Worm (Caenorhabditis elegans) whole organism, L1 larva: ENCODE measurements around the gene F47B7.4.

Experiments
- C16A3.4 ChIP-seq: fragments of 150-350 bp; optimal IDR thresholded peaks from 2 replicates; lab custom pipeline; 2014; ENCODE audit warnings: missing biosample characterization, missing genetic modification characterization
- aha-1 ChIP-seq: fragments of 150-350 bp; optimal IDR thresholded peaks from 2 replicates; lab custom pipeline; 2014; ENCODE audit warnings: missing biosample characterization, missing genetic modification characterization
- alr-1 ChIP-seq: fragments of 200-800 bp; sonication (Bioruptor generic); optimal IDR thresholded peaks from 2 replicates; lab custom pipeline; 2018; ENCODE audit warnings: borderline replicate concordance, mild to moderate bottlenecking, missing genetic modification characterization, missing compliant biosample characterization
- ama-1 ChIP-seq: fragments of 150-350 bp; optimal IDR thresholded peaks from 2 replicates; lab custom pipeline; 2014
- ceh-63 ChIP-seq: fragments of 200-800 bp; sonication (Bioruptor generic); optimal IDR thresholded peaks from 2 replicates; lab custom pipeline; 2018; ENCODE audit warnings: mild to moderate bottlenecking, missing genetic modification characterization, missing compliant biosample characterization
- ceh-82 ChIP-seq, 3 experiments: fragments of 150-350 bp in 1 of 3; sonication (generic microtip) in 2 of 3; optimal IDR thresholded peaks; 2 replicates each; lab custom pipeline; 2014 to 2017; ENCODE audit warnings: missing biosample characterization in 3 of 3, missing genetic modification characterization in 3 of 3
- efl-1 ChIP-seq, 4 experiments: fragments of 150-350 bp; optimal IDR thresholded peaks in 3 of 4; peaks in 1 of 4; 1 replicate in 1 of 4; 2 replicates in 3 of 4; lab custom pipeline; 2014; ENCODE audit warnings: missing biosample characterization in 2 of 4, missing genetic modification characterization in 2 of 4, missing genetic modification reagents in 2 of 4
- efl-3 ChIP-seq: fragments of 200-800 bp; sonication (Bioruptor generic); optimal IDR thresholded peaks from 2 replicates; lab custom pipeline; 2018; ENCODE audit warnings: mild to moderate bottlenecking, missing genetic modification characterization, missing compliant biosample characterization
- egl-13 ChIP-seq: sonication (generic microtip); optimal IDR thresholded peaks from 2 replicates; lab custom pipeline; 2016; ENCODE audit warnings: missing genotype, missing genetic modification reagents, missing genetic modification characterization, missing compliant biosample characterization
- egl-27 ChIP-seq, 2 experiments: fragments of 150-350 bp in 1 of 2; sonication (generic microtip); optimal IDR thresholded peaks; 3 replicates each; lab custom pipeline; 2017 to 2018; ENCODE audit warnings: missing biosample characterization in 2 of 2, missing genetic modification characterization in 2 of 2, missing genetic modification reagents in 2 of 2
- elt-2 ChIP-seq: sonication (generic microtip); optimal IDR thresholded peaks from 2 replicates; lab custom pipeline; 2016; ENCODE audit warnings: missing genetic modification characterization, mild to moderate bottlenecking, inconsistent platforms, missing compliant biosample characterization, missing genetic modification reagents
- elt-3 ChIP-seq, 6 experiments: fragments of 150-350 bp in 1 of 6; sonication (generic microtip); optimal IDR thresholded peaks; 2 replicates each; lab custom pipeline; 2017 to 2018; ENCODE audit warnings: missing biosample characterization in 6 of 6, missing genetic modification characterization in 6 of 6, inconsistent platforms in 1 of 6
- fkh-10 ChIP-seq: sonication (generic microtip); optimal IDR thresholded peaks from 2 replicates; lab custom pipeline; 2017; ENCODE audit warnings: missing biosample characterization, missing genetic modification reagents, missing genetic modification characterization
- grh-1 ChIP-seq: fragments of 200-800 bp; sonication (Bioruptor generic); IDR thresholded peaks from 2 replicates; pipeline ENCODE4 v1.3.6; 2022; ENCODE audit warnings: missing genetic modification reagents, missing genetic modification characterization, missing compliant biosample characterization
- hlh-17 ChIP-seq: fragments of 200-800 bp; sonication (Bioruptor generic); optimal IDR thresholded peaks from 2 replicates; lab custom pipeline; 2018; ENCODE audit warnings: missing genetic modification characterization, mild to moderate bottlenecking, missing compliant biosample characterization, moderate library complexity, borderline replicate concordance
- irx-1 ChIP-seq: sonication (generic microtip); optimal IDR thresholded peaks from 2 replicates; lab custom pipeline; 2016; ENCODE audit warnings: missing genetic modification characterization, missing compliant biosample characterization
- isw-1 ChIP-seq: fragments of 200-800 bp; sonication (Bioruptor generic); IDR thresholded peaks from 2 replicates; pipeline ENCODE4 v1.3.6; 2022; ENCODE audit warnings: missing genetic modification characterization, missing compliant biosample characterization
- lin-15B ChIP-seq: fragments of 150-350 bp; sonication (generic microtip); optimal IDR thresholded peaks from 3 replicates; lab custom pipeline; 2014; ENCODE audit warnings: missing biosample characterization, missing genetic modification characterization
- lin-35 ChIP-seq, 2 experiments: fragments of 150-350 bp; optimal IDR thresholded peaks; 2 replicates each; lab custom pipeline; 2014; ENCODE audit warnings: missing biosample characterization in 2 of 2, missing genetic modification characterization in 2 of 2, missing genetic modification reagents in 2 of 2
- lir-3 ChIP-seq: sonication (generic microtip); optimal IDR thresholded peaks from 2 replicates; lab custom pipeline; 2016; ENCODE audit warnings: mild to moderate bottlenecking, missing genetic modification characterization, moderate library complexity, missing compliant biosample characterization; ENCODE audit not compliant: poor library complexity
- mab-9 ChIP-seq: fragments of 200-800 bp; sonication (Bioruptor generic); IDR thresholded peaks from 2 replicates; pipeline ENCODE4 v1.3.6; 2022; ENCODE audit warnings: missing genetic modification reagents, missing genetic modification characterization, missing compliant biosample characterization
- mdl-1 ChIP-seq, 2 experiments: fragments of 150-350 bp; optimal IDR thresholded peaks; 2 replicates each; lab custom pipeline; 2014 to 2017; ENCODE audit warnings: missing biosample characterization in 2 of 2, missing genetic modification characterization in 2 of 2, inconsistent platforms in 1 of 2
- mef-2 ChIP-seq: fragments of 150-350 bp; optimal IDR thresholded peaks from 2 replicates; lab custom pipeline; 2014; ENCODE audit warnings: missing biosample characterization, missing genetic modification characterization
- mep-1 ChIP-seq: fragments of 150-350 bp; optimal IDR thresholded peaks from 2 replicates; lab custom pipeline; 2014; ENCODE audit warnings: missing biosample characterization, missing genetic modification characterization
- nhr-12 ChIP-seq: sonication (generic microtip); optimal IDR thresholded peaks from 2 replicates; lab custom pipeline; 2017; ENCODE audit warnings: missing biosample characterization, missing genetic modification characterization
- nhr-28 ChIP-seq: fragments of 150-350 bp; optimal IDR thresholded peaks from 2 replicates; lab custom pipeline; 2014; ENCODE audit warnings: missing biosample characterization, missing genetic modification characterization
- nhr-71 ChIP-seq: sonication (generic microtip); optimal IDR thresholded peaks from 2 replicates; lab custom pipeline; 2016; ENCODE audit warnings: mild to moderate bottlenecking, missing genetic modification characterization, moderate library complexity, missing compliant biosample characterization
- nhr-77 ChIP-seq: fragments of 150-350 bp; optimal IDR thresholded peaks from 2 replicates; lab custom pipeline; 2014; ENCODE audit warnings: missing biosample characterization, missing genetic modification characterization
- pag-3 ChIP-seq: sonication (generic microtip); optimal IDR thresholded peaks from 2 replicates; lab custom pipeline; 2017; ENCODE audit warnings: missing genetic modification characterization, mild to moderate bottlenecking, missing compliant biosample characterization, antibody characterized with exemption, borderline replicate concordance; ENCODE audit not compliant: insufficient read depth
- rnt-1 ChIP-seq: sonication (generic microtip); optimal IDR thresholded peaks from 2 replicates; lab custom pipeline; 2016; ENCODE audit warnings: mild to moderate bottlenecking, missing genetic modification characterization, moderate library complexity, missing compliant biosample characterization
- snu-23 ChIP-seq: sonication (generic microtip); optimal IDR thresholded peaks from 2 replicates; lab custom pipeline; 2016; ENCODE audit warnings: missing genetic modification characterization, missing compliant biosample characterization
- sptf-1 ChIP-seq: fragments of 150-350 bp; optimal IDR thresholded peaks from 2 replicates; lab custom pipeline; 2014; ENCODE audit warnings: missing biosample characterization, missing genetic modification characterization
- swsn-7 ChIP-seq: sonication (generic microtip); optimal IDR thresholded peaks from 2 replicates; lab custom pipeline; 2016; ENCODE audit warnings: missing genetic modification characterization, missing compliant biosample characterization
- tbx-2 ChIP-seq: sonication (generic microtip); optimal IDR thresholded peaks from 2 replicates; lab custom pipeline; 2016; ENCODE audit warnings: missing genetic modification characterization, missing compliant biosample characterization
- tlp-1 ChIP-seq: fragments of 150-350 bp; optimal IDR thresholded peaks from 2 replicates; lab custom pipeline; 2014; ENCODE audit warnings: missing biosample characterization, missing genetic modification characterization
- unc-130 ChIP-seq: fragments of 150-350 bp; optimal IDR thresholded peaks from 2 replicates; lab custom pipeline; 2017; ENCODE audit warnings: missing biosample characterization, missing genetic modification characterization, inconsistent platforms
- unc-30 ChIP-seq: sonication (generic microtip); optimal IDR thresholded peaks from 2 replicates; lab custom pipeline; 2017; ENCODE audit warnings: missing biosample characterization, missing genetic modification characterization
- unc-62 ChIP-seq: fragments of 150-350 bp; optimal IDR thresholded peaks from 2 replicates; lab custom pipeline; 2014; ENCODE audit warnings: missing biosample characterization, missing genetic modification reagents, missing genetic modification characterization
- unc-86 ChIP-seq: sonication (generic microtip); optimal IDR thresholded peaks from 2 replicates; lab custom pipeline; 2016; ENCODE audit warnings: missing genetic modification characterization, missing compliant biosample characterization
- xbp-1 ChIP-seq: sonication (generic microtip); optimal IDR thresholded peaks from 2 replicates; lab custom pipeline; 2016; ENCODE audit warnings: missing genetic modification characterization, missing compliant biosample characterization
- zip-4 ChIP-seq: fragments of 200-800 bp; sonication (Bioruptor generic); optimal IDR thresholded peaks from 2 replicates; lab custom pipeline; 2018; ENCODE audit warnings: mild to moderate bottlenecking, missing genetic modification characterization, moderate library complexity, missing compliant biosample characterization
- ztf-4 ChIP-seq: fragments of 150-350 bp; optimal IDR thresholded peaks from 2 replicates; lab custom pipeline; 2014; ENCODE audit warnings: missing biosample characterization, missing genetic modification characterization

Gene F47B7.4

DNA sequence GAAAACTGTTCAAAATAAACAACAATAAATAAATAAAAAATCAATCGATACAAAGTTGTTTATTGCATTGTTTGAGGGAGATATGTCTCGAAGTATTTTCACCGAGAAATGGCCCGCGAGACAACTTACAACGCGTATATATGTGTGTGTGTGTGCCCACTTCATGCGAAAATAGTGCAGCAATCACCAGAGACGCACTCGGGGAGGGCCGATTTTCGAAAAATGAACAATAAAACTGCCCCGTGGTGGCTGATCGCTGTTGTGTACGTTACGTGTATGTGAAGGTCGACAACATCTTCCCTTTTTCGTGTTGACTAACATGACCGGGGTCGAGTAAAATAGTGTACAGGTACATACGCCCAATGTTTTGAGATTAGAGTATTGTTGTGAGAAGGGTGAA, 22.0 kb upstream of the F47B7.4 start (continued):
- peak; percentile 70 for TF ChIP-seq tbx-2 (tag; lab: Kevin White, UChicago)
- no peak for TF ChIP-seq nhr-28
- peak in 1 of 2 experiments; percentile 70 for TF ChIP-seq mdl-1 (tag; optimal IDR thresholded peaks at IDR 0.05; lab: Kevin White, UChicago)
- no peak for TF ChIP-seq mab-9 (GFP tag; lab: Robert Waterston, UW)
- TF ChIP-seq lin-35 (GFP tag; optimal IDR thresholded peaks at IDR 0.05; lab: Kevin White, UChicago) = peak; percentile 22 to 70
- TF ChIP-seq egl-13 (tag; lab: Kevin White, UChicago) = no peak
- no peak for TF ChIP-seq unc-62 (GFP tag; lab: Kevin White, UChicago)
- TF ChIP-seq lir-3 (tag; lab: Kevin White, UChicago) = peak; percentile 56
- TF ChIP-seq tlp-1 (tag; lab: Kevin White, UChicago) = no peak
- peak; percentile 80 for TF ChIP-seq C16A3.4 (tag; lab: Kevin White, UChicago)
- no peak for TF ChIP-seq hlh-17 (GFP tag; lab: Kevin White, UChicago)
- TF ChIP-seq snu-23 = peak; percentile 88
- no peak for TF ChIP-seq egl-27 (tag; optimal IDR thresholded peaks at IDR 0.05; lab: Kevin White, UChicago)
- no peak for TF ChIP-seq fkh-10 (GFP tag; lab: Kevin White, UChicago)
- no peak for TF ChIP-seq nhr-12
- no peak for TF ChIP-seq unc-30
- TF ChIP-seq zip-4 (GFP tag; lab: Kevin White, UChicago) = peak; percentile 28
- peak; percentile 39 for TF ChIP-seq rnt-1 (tag; lab: Kevin White, UChicago)
- no peak for TF ChIP-seq lin-15B
- peak; percentile 87 for TF ChIP-seq nhr-71
- TF ChIP-seq grh-1 (GFP tag; lab: Robert Waterston, UW) = peak; percentile 73
- peak; percentile 70 for TF ChIP-seq swsn-7 (tag; lab: Kevin White, UChicago)
- TF ChIP-seq mep-1 (tag; lab: Kevin White, UChicago) = peak; percentile 54
- TF ChIP-seq sptf-1 (tag; lab: Kevin White, UChicago) = no peak
- TF ChIP-seq ama-1 (lab: Kevin White, UChicago) = peak; percentile 78
- peak; percentile 7 to 21 for TF ChIP-seq efl-1 (optimal IDR thresholded peaks at IDR 0.05; lab: Kevin White, UChicago)
- TF ChIP-seq efl-1 (GFP tag; optimal IDR thresholded peaks at IDR 0.05 in 1 of 2; lab: Kevin White, UChicago) = peak in 1 of 2 experiments; percentile 91
- TF ChIP-seq irx-1 = peak; percentile 65
- TF ChIP-seq mef-2 (tag; lab: Kevin White, UChicago) = no peak
- TF ChIP-seq aha-1 (tag; lab: Kevin White, UChicago) = no peak
- TF ChIP-seq pag-3 = no peak
- no peak for TF ChIP-seq ceh-63
- no peak for TF ChIP-seq alr-1 (tag; lab: Kevin White, UChicago)
- peak; percentile 56 for TF ChIP-seq xbp-1 (tag; lab: Kevin White, UChicago)
- TF ChIP-seq elt-2 (tag; lab: Kevin White, UChicago) = no peak
- peak in 2 of 3 experiments; percentile 1 to 20 for TF ChIP-seq ceh-82 (tag; optimal IDR thresholded peaks at IDR 0.05; lab: Kevin White, UChicago)
- TF ChIP-seq unc-86 (tag; lab: Kevin White, UChicago) = no peak
- TF ChIP-seq ztf-4 (tag; lab: Kevin White, UChicago) = peak; percentile 16
- peak in 4 of 6 experiments; percentile 27 to 79 (median 50) for TF ChIP-seq elt-3 (tag; optimal IDR thresholded peaks at IDR 0.05; lab: Kevin White, UChicago)
- no peak for TF ChIP-seq isw-1
- no peak for TF ChIP-seq nhr-77 (tag; lab: Kevin White, UChicago)
- peak; percentile 29 for TF ChIP-seq unc-130 (tag; lab: Kevin White, UChicago)
- TF ChIP-seq efl-3 (GFP tag; lab: Kevin White, UChicago) = peak; percentile 18
